Worm (Caenorhabditis elegans): Measurements from ENCODE around the gene Y97E10AR.1.

ce11 chrV:8010846-8011245 lies 9.6 kb downstream of the Y97E10AR.1 start, which contains the start of gene lmtr-2:
- TF ChIP-seq fax-1 (tag; optimal IDR thresholded peaks at IDR 0.05) (no peak), unc-86 (tag; optimal IDR thresholded peaks at IDR 0.05) (no peak), hlh-8 (tag; optimal IDR thresholded peaks at IDR 0.05) (no peak), gmeb-2 (tag; optimal IDR thresholded peaks at IDR 0.05) (no peak), pros-1 (tag; optimal IDR thresholded peaks at IDR 0.05) (no peak), fkh-6 (tag; optimal IDR thresholded peaks at IDR 0.05) (no peak), sox-4 (tag; optimal IDR thresholded peaks at IDR 0.05) (no peak), nhr-11 (tag; optimal IDR thresholded peaks at IDR 0.05) (no peak), che-1 (tag; optimal IDR thresholded peaks at IDR 0.05) (no peak), K09A11.1 (tag; optimal IDR thresholded peaks at IDR 0.05; ENCODE audit: insufficient read depth) (no peak), ztf-16 (tag; optimal IDR thresholded peaks at IDR 0.05) (no peak), tbx-7 (tag; optimal IDR thresholded peaks at IDR 0.05) (no peak), ama-1 (optimal IDR thresholded peaks at IDR 0.05) (peak; percentile 33)
